Worm (Caenorhabditis elegans) whole organism, L2 larva: ENCODE measurements around the gene srx-42.

Experiments used
- C34F6.9 ChIP-seq: fragments of 150-350 bp; optimal IDR thresholded peaks from 2 replicates; lab custom pipeline; 2014; ENCODE audit warnings: missing biosample characterization, missing genetic modification characterization
- Y55F3AM.14 ChIP-seq: fragments of 200-800 bp; sonication (Bioruptor generic); optimal IDR thresholded peaks from 2 replicates; lab custom pipeline; 2018; ENCODE audit warnings: mild to moderate bottlenecking, missing genetic modification characterization, missing compliant biosample characterization
- ZK546.5 ChIP-seq: sonication (generic microtip); optimal IDR thresholded peaks from 2 replicates; lab custom pipeline; 2017; ENCODE audit warnings: missing biosample characterization, missing genetic modification characterization
- alr-1 ChIP-seq: fragments of 150-350 bp; optimal IDR thresholded peaks from 2 replicates; lab custom pipeline; 2014; ENCODE audit warnings: missing biosample characterization, missing genetic modification characterization
- aly-2 ChIP-seq: fragments of 150-350 bp; optimal IDR thresholded peaks from 2 replicates; lab custom pipeline; 2014; ENCODE audit warnings: missing biosample characterization, missing genetic modification characterization
- ama-1 ChIP-seq: fragments of 150-350 bp; optimal IDR thresholded peaks from 2 replicates; lab custom pipeline; 2018; ENCODE audit warnings: inconsistent platforms
- blmp-1 ChIP-seq: sonication (generic microtip); optimal IDR thresholded peaks from 2 replicates; lab custom pipeline; 2017; ENCODE audit warnings: missing genetic modification characterization, mild to moderate bottlenecking, missing compliant biosample characterization, antibody characterized with exemption, moderate library complexity; ENCODE audit not compliant: insufficient read depth
- ceh-16 ChIP-seq: fragments of 150-350 bp; optimal IDR thresholded peaks from 2 replicates; lab custom pipeline; 2014; ENCODE audit warnings: missing biosample characterization, missing genetic modification characterization
- ceh-82 ChIP-seq: fragments of 150-350 bp; optimal IDR thresholded peaks from 2 replicates; lab custom pipeline; 2014; ENCODE audit warnings: missing biosample characterization, missing genetic modification characterization
- crh-2 ChIP-seq: sonication (generic microtip); optimal IDR thresholded peaks from 2 replicates; lab custom pipeline; 2017; ENCODE audit warnings: missing biosample characterization, missing genetic modification characterization
- dmd-4 ChIP-seq: sonication (generic microtip); optimal IDR thresholded peaks from 2 replicates; lab custom pipeline; 2017; ENCODE audit warnings: missing biosample characterization, missing genetic modification characterization
- egl-27 ChIP-seq: sonication (generic microtip); optimal IDR thresholded peaks from 3 replicates; lab custom pipeline; 2017; ENCODE audit warnings: missing biosample characterization, missing genetic modification reagents, missing genetic modification characterization
- elt-1 ChIP-seq: fragments of 150-350 bp; optimal IDR thresholded peaks from 2 replicates; lab custom pipeline; 2014; ENCODE audit warnings: missing biosample characterization, missing genetic modification characterization
- gmeb-1 ChIP-seq: fragments of 150-350 bp; optimal IDR thresholded peaks from 2 replicates; lab custom pipeline; 2014; ENCODE audit warnings: missing biosample characterization, missing genetic modification characterization
- lin-11 ChIP-seq: fragments of 150-350 bp; sonication (generic microtip); optimal IDR thresholded peaks from 2 replicates; lab custom pipeline; 2014; ENCODE audit warnings: missing biosample characterization, missing genetic modification characterization, inconsistent platforms, mixed read lengths
- lin-13 ChIP-seq: fragments of 150-350 bp; optimal IDR thresholded peaks from 2 replicates; lab custom pipeline; 2014; ENCODE audit warnings: missing biosample characterization, missing genetic modification reagents, missing genetic modification characterization
- lin-39 ChIP-seq: fragments of 150-350 bp; optimal IDR thresholded peaks from 2 replicates; lab custom pipeline; 2014; ENCODE audit warnings: missing biosample characterization, missing genetic modification reagents, missing genetic modification characterization
- lsy-2 ChIP-seq, 2 experiments: fragments of 150-350 bp in 1 of 2; sonication (generic microtip) in 1 of 2; optimal IDR thresholded peaks; 2 replicates each; lab custom pipeline; 2014 to 2017; ENCODE audit warnings: missing biosample characterization in 2 of 2, missing genetic modification characterization in 2 of 2
- mbf-1 ChIP-seq: sonication (generic microtip); optimal IDR thresholded peaks from 2 replicates; lab custom pipeline; 2017; ENCODE audit warnings: missing biosample characterization, missing genetic modification characterization
- mdl-1 ChIP-seq, 2 experiments: fragments of 150-350 bp in 1 of 2; sonication (generic microtip) in 1 of 2; optimal IDR thresholded peaks; 2 replicates each; lab custom pipeline; 2017; ENCODE audit warnings: missing biosample characterization in 2 of 2, missing genetic modification characterization in 2 of 2
- nhr-12 ChIP-seq: fragments of 150-350 bp; optimal IDR thresholded peaks from 2 replicates; lab custom pipeline; 2014; ENCODE audit warnings: missing biosample characterization, missing genetic modification characterization
- nhr-129 ChIP-seq: fragments of 150-350 bp; optimal IDR thresholded peaks from 2 replicates; lab custom pipeline; 2014; ENCODE audit warnings: missing biosample characterization, missing genetic modification characterization
- nhr-21 ChIP-seq: fragments of 150-350 bp; optimal IDR thresholded peaks from 2 replicates; lab custom pipeline; 2014; ENCODE audit warnings: missing biosample characterization, missing genetic modification characterization
- nhr-23 ChIP-seq: fragments of 150-350 bp; optimal IDR thresholded peaks from 2 replicates; lab custom pipeline; 2014; ENCODE audit warnings: missing biosample characterization, missing genetic modification reagents, missing genetic modification characterization
- nhr-237 ChIP-seq: fragments of 150-350 bp; optimal IDR thresholded peaks from 2 replicates; lab custom pipeline; 2014; ENCODE audit warnings: missing biosample characterization, missing genetic modification characterization
- nhr-25 ChIP-seq: fragments of 150-350 bp; sonication (generic microtip); optimal IDR thresholded peaks from 3 replicates; lab custom pipeline; 2014; ENCODE audit warnings: missing biosample characterization, missing genetic modification characterization
- nhr-6 ChIP-seq: fragments of 150-350 bp; optimal IDR thresholded peaks from 2 replicates; lab custom pipeline; 2014; ENCODE audit warnings: missing biosample characterization, missing genetic modification characterization
- peb-1 ChIP-seq: fragments of 150-350 bp; optimal IDR thresholded peaks from 2 replicates; lab custom pipeline; 2014; ENCODE audit warnings: missing biosample characterization, missing genetic modification characterization
- sma-9 ChIP-seq, 2 experiments: fragments of 150-350 bp in 1 of 2; sonication (generic microtip) in 1 of 2; optimal IDR thresholded peaks; 2 replicates each; lab custom pipeline; 2014 to 2016; ENCODE audit warnings: missing genetic modification characterization in 2 of 2, mild to moderate bottlenecking in 1 of 2, missing biosample characterization in 1 of 2, missing compliant biosample characterization in 1 of 2, missing genetic modification reagents in 1 of 2, moderate library complexity in 1 of 2
- snpc-4 ChIP-seq: fragments of 150-350 bp; optimal IDR thresholded peaks from 2 replicates; lab custom pipeline; 2014; ENCODE audit warnings: missing biosample characterization, missing genetic modification characterization
- unc-39 ChIP-seq: fragments of 150-350 bp; optimal IDR thresholded peaks from 2 replicates; lab custom pipeline; 2014; ENCODE audit warnings: missing biosample characterization, missing genetic modification characterization
- unc-55 ChIP-seq: fragments of 150-350 bp; sonication (generic microtip); optimal IDR thresholded peaks from 3 replicates; lab custom pipeline; 2014; ENCODE audit warnings: missing biosample characterization, missing genetic modification reagents, missing genetic modification characterization
- unc-62 ChIP-seq: fragments of 150-350 bp; optimal IDR thresholded peaks from 2 replicates; lab custom pipeline; 2014; ENCODE audit warnings: missing biosample characterization, missing genetic modification reagents, missing genetic modification characterization
- ztf-1 ChIP-seq: fragments of 200-800 bp; sonication (Bioruptor generic); conservative IDR thresholded peaks from 2 replicates; pipeline ENCODE4 v1.3.6; 2022; ENCODE audit warnings: missing genetic modification characterization, missing compliant biosample characterization
- ztf-11 ChIP-seq: sonication (generic microtip); optimal IDR thresholded peaks from 2 replicates; lab custom pipeline; 2017; ENCODE audit warnings: missing biosample characterization, missing genetic modification characterization

The srx-42 gene

ce11 chrV:13899213-13899612, 21.6 kb upstream of the srx-42 start, which contains the start of gene oac-3:
Gene oac-3 (plus strand): TSS chrV:13899513.
- TF ChIP-seq unc-62 (GFP tag; lab: Kevin White, UChicago) (no peak), Y55F3AM.14 (GFP tag; lab: Kevin White, UChicago) (no peak), nhr-237 (tag; lab: Kevin White, UChicago) (no peak), unc-39 (tag; lab: Kevin White, UChicago) (no peak), elt-1 (no peak), ztf-1 (no peak), egl-27 (tag; lab: Kevin White, UChicago) (no peak), lin-11 (tag; lab: Kevin White, UChicago) (no peak), ZK546.5 (no peak), aly-2 (tag; lab: Kevin White, UChicago) (no peak), dmd-4 (tag; lab: Kevin White, UChicago) (no peak), ceh-82 (no peak), nhr-23 (tag; lab: Kevin White, UChicago) (no peak)
- TF ChIP-seq, all 48 proteins: peak for 0

DNA sequence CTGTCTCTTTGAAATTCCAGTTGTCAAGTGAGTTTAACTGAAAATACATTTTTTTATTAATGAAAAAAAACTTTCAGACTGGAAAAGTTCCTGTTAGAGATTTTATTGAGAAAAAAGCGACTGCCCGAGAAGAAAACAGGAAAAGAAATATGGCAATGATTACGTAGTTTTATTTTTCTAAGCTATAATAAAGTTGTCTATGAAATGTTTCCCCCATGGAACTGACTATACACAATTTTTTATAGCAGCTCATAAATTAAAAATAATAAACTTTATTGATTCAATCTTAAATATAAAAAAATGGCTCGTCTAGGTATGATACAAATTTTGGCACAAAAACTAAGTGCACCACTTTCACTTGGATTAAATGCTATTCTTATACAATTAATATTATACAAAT, 18.3 kb upstream of the srx-42 start, which contains the start of gene C06B3.1:
C06B3.1 (plus strand) TSS at position 301 of the 400 bp plus-strand sequence.
- TF ChIP-seq nhr-21 (no peak), ZK546.5 (no peak), mbf-1 (no peak), lin-13 (GFP tag; lab: Kevin White, UChicago) (no peak), peb-1 (tag; lab: Kevin White, UChicago) (no peak), unc-39 (tag; lab: Kevin White, UChicago) (no peak), gmeb-1 (no peak), ztf-1 (no peak), nhr-23 (tag; lab: Kevin White, UChicago) (no peak), ama-1 (no peak), crh-2 (no peak), nhr-129 (tag; lab: Kevin White, UChicago) (no peak), mdl-1 (tag; optimal IDR thresholded peaks at IDR 0.05; lab: Kevin White, UChicago) (no peak), alr-1 (tag; lab: Kevin White, UChicago) (no peak), blmp-1 (tag; lab: Kevin White, UChicago) (no peak), egl-27 (tag; lab: Kevin White, UChicago) (no peak), nhr-6 (tag; lab: Kevin White, UChicago) (no peak), unc-55 (GFP tag; lab: Kevin White, UChicago) (no peak), ceh-16 (tag; lab: Kevin White, UChicago) (no peak), snpc-4 (no peak)

- TF ChIP-seq lin-39 (tag; lab: Kevin White, UChicago) (no peak), C34F6.9 (tag; lab: Kevin White, UChicago) (no peak)
- TF ChIP-seq, all 48 proteins: peak for 0
Observed at ce11 chrV:13904446-13904845, 16.4 kb upstream of the srx-42 start, which contains the start of gene stdh-3. Gene stdh-3 (plus strand): TSS chrV:13904611.

DNA sequence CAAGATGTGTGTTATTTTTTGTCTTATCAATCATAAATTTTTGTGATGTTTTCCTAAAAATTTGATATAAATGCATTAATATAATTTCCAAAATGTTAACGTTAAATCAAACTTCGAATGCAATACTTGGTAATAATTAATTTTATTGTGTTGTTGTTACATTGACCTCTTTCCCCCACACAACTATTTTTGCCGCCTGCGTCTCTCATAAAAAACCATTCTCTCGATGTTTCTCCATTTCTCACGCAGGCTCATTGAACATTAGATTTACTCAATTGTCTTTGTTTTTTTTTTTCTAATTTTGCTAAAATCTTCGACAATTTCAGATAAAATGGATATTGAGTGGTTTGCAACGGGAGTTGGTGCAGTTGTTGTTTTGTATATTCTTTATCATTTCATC, 14.7 kb upstream of the srx-42 start, which contains the start of gene stdh-1:
stdh-1 (plus strand) TSS at position 327 of the 400 bp plus-strand sequence.
- TF ChIP-seq unc-62 (GFP tag; lab: Kevin White, UChicago) (no peak), sma-9 (GFP tag; optimal IDR thresholded peaks at IDR 0.05; lab: Kevin White, UChicago) (peak; percentile 28), sma-9 (tag; optimal IDR thresholded peaks at IDR 0.05; lab: Kevin White, UChicago) (no peak), snpc-4 (no peak), egl-27 (tag; lab: Kevin White, UChicago) (no peak), gmeb-1 (no peak), nhr-129 (tag; lab: Kevin White, UChicago) (peak; percentile 21), nhr-12 (tag; lab: Kevin White, UChicago) (no peak), nhr-25 (tag; lab: Kevin White, UChicago) (no peak), nhr-21 (peak; percentile 4), ztf-1 (no peak), Y55F3AM.14 (GFP tag; lab: Kevin White, UChicago) (no peak), C34F6.9 (tag; lab: Kevin White, UChicago) (peak; percentile 34), ceh-82 (no peak), ztf-11 (no peak), lsy-2 (tag; optimal IDR thresholded peaks at IDR 0.05; lab: Kevin White, UChicago) (no peak), blmp-1 (tag; lab: Kevin White, UChicago) (no peak), nhr-6 (tag; lab: Kevin White, UChicago) (no peak)
